Fruit fly (Drosophila melanogaster) whole organism: ENCODE results near the gene CG13920.

ENCODE experiments used
- CG8478 ChIP-seq: fragments of >200 bp; optimal IDR thresholded peaks from 2 replicates; lab custom pipeline; 2018; ENCODE audit warnings: inconsistent platforms
- Dll ChIP-seq: fragments of >200 bp; optimal IDR thresholded peaks from 2 replicates; lab custom pipeline; 2017
- EcR ChIP-seq, 2 experiments: fragments of >200 bp; optimal IDR thresholded peaks; 2 replicates each; lab custom pipeline; 2017; ENCODE audit warnings: missing biosample characterization in 2 of 2, missing genetic modification characterization in 2 of 2, missing genetic modification reagents in 2 of 2
- pan ChIP-seq: fragments of >200 bp; optimal IDR thresholded peaks from 2 replicates; lab custom pipeline; 2017
- psq ChIP-seq: fragments of >200 bp; optimal IDR thresholded peaks from 2 replicates; lab custom pipeline; 2017
- usp ChIP-seq: fragments of >200 bp; optimal IDR thresholded peaks from 2 replicates; lab custom pipeline; 2017; ENCODE audit warnings: missing biosample characterization, missing genetic modification characterization, mixed read lengths

Gene CG13920

dm6 chr3L:1648690-1649355 lies at the start of gene CG13920:
Gene CG13920, plus strand, starts transcription at chr3L:1648944.
- TF ChIP-seq pan (lab: Kevin White, UChicago) = no peak
- no peak for TF ChIP-seq CG8478 (lab: Kevin White, UChicago)
- no peak for TF ChIP-seq Dll (lab: Kevin White, UChicago)
- no peak for TF ChIP-seq usp (GFP tag; lab: Kevin White, UChicago)
- TF ChIP-seq EcR (GFP tag; optimal IDR thresholded peaks at IDR 0.05; lab: Kevin White, UChicago) = no peak
- TF ChIP-seq psq (lab: Kevin White, UChicago) = no peak

DNA sequence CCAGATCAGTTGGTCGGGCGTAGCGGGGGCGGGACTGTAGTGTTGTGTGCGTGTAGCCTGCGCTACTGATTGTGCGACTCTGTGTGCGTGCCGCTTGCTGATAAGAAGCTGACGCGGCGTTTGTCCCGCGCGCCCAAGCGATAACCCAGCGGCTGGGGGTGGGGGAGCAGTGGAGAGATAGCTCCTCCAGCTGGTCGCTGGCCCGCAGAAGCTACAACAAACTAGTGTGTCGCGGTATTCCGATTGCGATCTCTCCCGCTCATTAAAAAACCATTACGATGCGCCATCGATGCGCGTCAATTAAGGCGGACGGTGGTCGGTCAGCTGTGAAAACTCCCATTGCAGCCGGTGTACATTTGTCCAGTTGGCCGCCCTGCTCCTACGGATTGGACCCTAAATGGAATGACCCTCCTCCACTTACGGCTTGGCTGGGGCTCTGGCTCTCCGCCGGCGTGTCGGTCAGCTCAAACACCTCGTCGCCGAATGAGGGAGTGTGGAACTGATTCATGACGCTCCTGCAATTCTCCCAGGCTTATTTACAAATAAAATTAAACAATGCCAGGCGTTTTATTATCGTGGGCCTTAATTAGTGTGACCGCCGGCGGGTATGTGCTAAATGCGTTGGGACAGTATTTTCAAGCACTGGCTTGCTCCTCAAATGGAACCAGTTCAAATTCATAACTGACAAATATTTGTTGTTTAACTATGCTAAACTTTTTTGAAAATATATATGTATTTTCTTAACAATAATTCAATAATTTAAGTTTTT lies 46.5 kb upstream of the CG13920 start, which contains the start of gene CG12104:
TSS of gene CG12104 (minus strand) at position 611 of the 769 bp plus-strand sequence.
- no peak for TF ChIP-seq pan (lab: Kevin White, UChicago)
- TF ChIP-seq EcR (GFP tag; optimal IDR thresholded peaks at IDR 0.05; lab: Kevin White, UChicago) = no peak
- TF ChIP-seq usp (GFP tag; lab: Kevin White, UChicago) = no peak
- TF ChIP-seq Dll (lab: Kevin White, UChicago) = no peak
- TF ChIP-seq psq (lab: Kevin White, UChicago) = no peak
- no peak for TF ChIP-seq CG8478 (lab: Kevin White, UChicago)

- no peak for TF ChIP-seq psq (lab: Kevin White, UChicago)
- TF ChIP-seq pan (lab: Kevin White, UChicago) = no peak
- no peak for TF ChIP-seq CG8478 (lab: Kevin White, UChicago)
Observed at dm6 chr3L:1602833-1603128, 46.0 kb upstream of the CG13920 start, which contains the start of the genes CG18170 and CG33791. Gene CG18170, plus strand, starts transcription at chr3L:1602954. Gene CG33791, plus strand, starts transcription at chr3L:1602954.

dm6 chr3L:1609611-1610010 lies 39.1 kb upstream of the CG13920 start:
- TF ChIP-seq Dll (lab: Kevin White, UChicago) (no peak), CG8478 (lab: Kevin White, UChicago) (no peak), usp (GFP tag; lab: Kevin White, UChicago) (no peak), EcR (GFP tag; optimal IDR thresholded peaks at IDR 0.05; lab: Kevin White, UChicago) (no peak), psq (lab: Kevin White, UChicago) (no peak), pan (lab: Kevin White, UChicago) (no peak)

DNA sequence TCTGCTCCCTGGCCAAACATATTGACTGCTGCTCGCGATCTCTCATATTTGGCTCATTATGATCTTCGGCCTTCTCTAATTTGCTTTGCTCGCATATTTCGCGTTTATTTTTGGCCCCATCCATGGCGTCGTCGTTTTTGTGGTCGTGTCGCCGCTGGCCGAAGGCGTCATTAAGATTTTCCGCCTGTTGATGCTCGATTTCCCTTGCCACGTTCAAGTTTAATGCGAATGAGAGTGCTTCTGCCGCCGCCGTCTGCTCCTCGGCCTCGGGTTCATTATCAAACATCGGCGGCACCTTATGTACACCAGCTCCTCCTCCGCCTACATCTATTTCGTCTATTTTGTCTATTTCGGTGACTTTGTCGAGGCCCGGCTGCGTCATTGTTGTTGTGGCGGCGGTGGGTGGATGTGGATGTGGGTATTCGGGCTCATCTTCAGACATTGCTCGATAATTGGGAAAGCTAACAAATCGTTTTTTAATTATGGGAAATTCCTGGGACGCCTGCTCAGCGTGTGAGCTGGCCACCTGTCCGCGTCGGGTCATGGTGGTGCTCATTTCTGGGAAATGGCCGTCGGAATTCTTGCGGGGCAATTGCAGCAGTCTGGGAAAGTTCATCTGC lies 34.2 kb upstream of the CG13920 start:
- TF ChIP-seq EcR (GFP tag; optimal IDR thresholded peaks at IDR 0.05; lab: Kevin White, UChicago) (no peak), Dll (lab: Kevin White, UChicago) (no peak), psq (lab: Kevin White, UChicago) (no peak), pan (lab: Kevin White, UChicago) (no peak), CG8478 (lab: Kevin White, UChicago) (no peak), usp (GFP tag; lab: Kevin White, UChicago) (no peak)

DNA sequence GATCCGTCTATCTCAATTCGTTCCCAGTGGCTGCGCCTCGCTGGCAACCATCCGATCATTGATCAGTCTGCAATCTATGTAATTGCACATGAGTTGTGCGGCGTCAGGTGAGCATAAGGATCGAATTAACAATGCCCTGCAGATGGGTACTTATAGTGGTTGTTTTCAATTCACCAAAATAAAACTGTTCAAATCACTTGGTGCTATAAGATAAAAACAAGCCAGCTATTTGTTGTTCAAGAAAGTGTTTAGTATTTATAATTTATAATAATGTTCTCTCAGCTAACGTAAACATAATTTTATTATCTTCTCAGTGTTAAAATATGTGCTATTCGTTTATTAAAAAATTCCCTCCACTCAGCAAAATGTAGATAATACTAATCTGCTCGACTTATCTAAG lies 33.0 kb upstream of the CG13920 start, which contains the start of gene CG12105:
TSS of gene CG12105 (minus strand) at position 101 of the 400 bp plus-strand sequence.
- TF ChIP-seq psq (lab: Kevin White, UChicago) = no peak
- no peak for TF ChIP-seq Dll (lab: Kevin White, UChicago)
- no peak for TF ChIP-seq EcR (GFP tag; optimal IDR thresholded peaks at IDR 0.05; lab: Kevin White, UChicago)
- TF ChIP-seq pan (lab: Kevin White, UChicago) = no peak
- TF ChIP-seq usp (GFP tag; lab: Kevin White, UChicago) = no peak
- TF ChIP-seq CG8478 (lab: Kevin White, UChicago) = no peak

dm6 chr3L:1618116-1618727 lies 30.5 kb upstream of the CG13920 start, which contains the start of the genes CG13926, ABCB7 and CG33230:
Gene CG13926, minus strand, starts transcription at chr3L:1618158.
Gene ABCB7, plus strand, starts transcription at chr3L:1618414.
Gene CG33230, plus strand, starts transcription at chr3L:1618414.
- TF ChIP-seq psq (lab: Kevin White, UChicago) (no peak), usp (GFP tag; lab: Kevin White, UChicago) (no peak), Dll (lab: Kevin White, UChicago) (no peak), pan (lab: Kevin White, UChicago) (no peak), EcR (GFP tag; optimal IDR thresholded peaks at IDR 0.05; lab: Kevin White, UChicago) (no peak), CG8478 (lab: Kevin White, UChicago) (no peak)

dm6 chr3L:1626924-1627323 lies 21.8 kb upstream of the CG13920 start:
- TF ChIP-seq usp (GFP tag; lab: Kevin White, UChicago) (no peak), pan (lab: Kevin White, UChicago) (no peak), CG8478 (lab: Kevin White, UChicago) (no peak), Dll (lab: Kevin White, UChicago) (no peak), psq (lab: Kevin White, UChicago) (no peak), EcR (GFP tag; optimal IDR thresholded peaks at IDR 0.05; lab: Kevin White, UChicago) (no peak)

- no peak for TF ChIP-seq Dll (lab: Kevin White, UChicago)
- no peak for TF ChIP-seq pan (lab: Kevin White, UChicago)
- no peak for TF ChIP-seq EcR (GFP tag; optimal IDR thresholded peaks at IDR 0.05; lab: Kevin White, UChicago)
- TF ChIP-seq usp (GFP tag; lab: Kevin White, UChicago) = no peak
- no peak for TF ChIP-seq CG8478 (lab: Kevin White, UChicago)
- TF ChIP-seq psq (lab: Kevin White, UChicago) = no peak
Observed at dm6 chr3L:1628176-1628866, 20.4 kb upstream of the CG13920 start, which contains the start of gene CG13928. Gene CG13928, minus strand, starts transcription at chr3L:1628377.
